Fruit fly (Drosophila melanogaster): ENCODE results near the gene CG4854.
A peak's percentile ranks its signal among the peaks of the same experiment; 100 is the strongest.

CG4854 gene

dm6 chr3R:20001595-20001997 lies 26.3 kb upstream of the CG4854 start (continued):
- TF ChIP-seq CG7368 (GFP tag; optimal IDR thresholded peaks at IDR 0.05) (no peak), Ets21C (GFP tag; optimal IDR thresholded peaks at IDR 0.05) (peak; percentile 38), CG11762 (GFP tag; optimal IDR thresholded peaks at IDR 0.05; ENCODE audit: insufficient read depth) (no peak), Gug (GFP tag; IDR thresholded peaks at IDR 0.05) (no peak), CG11902 (GFP tag; optimal IDR thresholded peaks at IDR 0.05) (peak; percentile 24), Eip75B (GFP tag; optimal IDR thresholded peaks at IDR 0.05) (peak; percentile 59), CG4318 (GFP tag; optimal IDR thresholded peaks at IDR 0.05) (peak; percentile 23), CG6854 (GFP tag; optimal IDR thresholded peaks at IDR 0.05) (no peak), Hr39 (GFP tag; optimal IDR thresholded peaks at IDR 0.05) (peak; percentile 45), vri (GFP tag; optimal IDR thresholded peaks at IDR 0.05) (no peak), CG1621 (tag; optimal IDR thresholded peaks at IDR 0.05) (no peak), topi (GFP tag; optimal IDR thresholded peaks at IDR 0.05) (peak; percentile 74), Blimp-1 (GFP tag; optimal IDR thresholded peaks at IDR 0.05) (no peak), CG8632 (GFP tag; optimal IDR thresholded peaks at IDR 0.05) (peak; percentile 37), acj6 (GFP tag; optimal IDR thresholded peaks at IDR 0.05) (peak; percentile 41), eg (GFP tag; IDR thresholded peaks at IDR 0.05) (no peak), dsx (GFP tag; optimal IDR thresholded peaks at IDR 0.05; ENCODE audit: poor library complexity, severe bottlenecking) (no peak), esn (GFP tag; optimal IDR thresholded peaks at IDR 0.05) (peak; percentile 71), Sox14 (GFP tag; optimal IDR thresholded peaks at IDR 0.05) (peak; percentile 39)

- TF ChIP-seq CG4318 (GFP tag; optimal IDR thresholded peaks at IDR 0.05) (no peak), OdsH (GFP tag; optimal IDR thresholded peaks at IDR 0.05) (no peak), Sox14 (GFP tag; optimal IDR thresholded peaks at IDR 0.05) (no peak), CG1621 (tag; optimal IDR thresholded peaks at IDR 0.05) (no peak), esn (GFP tag; optimal IDR thresholded peaks at IDR 0.05) (no peak), ss (GFP tag; optimal IDR thresholded peaks at IDR 0.05) (no peak), CG8119 (GFP tag; IDR thresholded peaks at IDR 0.05) (no peak), Hr4 (GFP tag; optimal IDR thresholded peaks at IDR 0.05) (no peak), fd85E (GFP tag; optimal IDR thresholded peaks at IDR 0.05) (no peak), CG3919 (GFP tag; optimal IDR thresholded peaks at IDR 0.05) (no peak), CG3032 (tag; optimal IDR thresholded peaks at IDR 0.05) (no peak), svp (GFP tag) (no peak), Ets21C (GFP tag; optimal IDR thresholded peaks at IDR 0.05) (no peak), lz (GFP tag; optimal IDR thresholded peaks at IDR 0.05) (no peak), Ets96B (tag; optimal IDR thresholded peaks at IDR 0.05) (no peak)
These were observed 23.2 kb upstream of the CG4854 start for dm6 chr3R:20004697-20005096.

- TF ChIP-seq fkh (GFP tag; optimal IDR thresholded peaks at IDR 0.05) (no peak), CG32006 (GFP tag; optimal IDR thresholded peaks at IDR 0.05) (no peak), Sox102F (GFP tag; optimal IDR thresholded peaks at IDR 0.05) (no peak), pdm3 (GFP tag; optimal IDR thresholded peaks at IDR 0.05) (no peak), CG16779 (tag; optimal IDR thresholded peaks at IDR 0.05) (no peak), Gug (GFP tag; IDR thresholded peaks at IDR 0.05) (no peak), CG34406 (GFP tag; optimal IDR thresholded peaks at IDR 0.05) (no peak), eg (GFP tag; IDR thresholded peaks at IDR 0.05) (no peak), CG3032 (tag; optimal IDR thresholded peaks at IDR 0.05) (no peak), CG9139 (GFP tag; optimal IDR thresholded peaks at IDR 0.05) (no peak), CG6163 (GFP tag; IDR thresholded peaks at IDR 0.05) (no peak), Blimp-1 (GFP tag; optimal IDR thresholded peaks at IDR 0.05) (no peak), CG6854 (GFP tag; optimal IDR thresholded peaks at IDR 0.05) (no peak), CG15336 (GFP tag; IDR thresholded peaks at IDR 0.05) (no peak), svp (GFP tag) (no peak), salr (GFP tag; optimal IDR thresholded peaks at IDR 0.05) (no peak)
These were observed 21.2 kb upstream of the CG4854 start for dm6 chr3R:20006617-20007016.

All from whole organism, prepupa.